Worm (Caenorhabditis elegans) whole organism, young adult: ENCODE measurements around the gene C23H4.6.

Source experiments
- C06A6.2 ChIP-seq: fragments of 200-800 bp; sonication (Bioruptor generic); conservative IDR thresholded peaks from 2 replicates; pipeline ENCODE4 v1.3.6; 2022; ENCODE audit warnings: missing genetic modification characterization, missing compliant biosample characterization
- C17E4.6 ChIP-seq: fragments of 200-800 bp; sonication (Bioruptor generic); IDR thresholded peaks from 2 replicates; pipeline ENCODE4 v1.3.6; 2022; ENCODE audit warnings: missing genetic modification reagents, missing genetic modification characterization, missing compliant biosample characterization
- D2030.7 ChIP-seq: fragments of 200-800 bp; sonication (Bioruptor generic); IDR thresholded peaks from 2 replicates; pipeline ENCODE4 v1.3.6; 2022; ENCODE audit warnings: missing genetic modification reagents, missing genetic modification characterization, missing compliant biosample characterization
- F22D6.2 ChIP-seq: sonication (generic microtip); optimal IDR thresholded peaks from 2 replicates; lab custom pipeline; 2016; ENCODE audit warnings: mild to moderate bottlenecking, missing genetic modification characterization, missing compliant biosample characterization
- F23B12.7 ChIP-seq: sonication (generic microtip); optimal IDR thresholded peaks from 2 replicates; lab custom pipeline; 2017; ENCODE audit warnings: missing genetic modification characterization, mild to moderate bottlenecking, missing compliant biosample characterization, antibody characterized with exemption, moderate library complexity; ENCODE audit not compliant: insufficient read depth
- F52B5.7 ChIP-seq: sonication (generic microtip); optimal IDR thresholded peaks from 2 replicates; lab custom pipeline; 2016; ENCODE audit warnings: mild to moderate bottlenecking, missing genetic modification characterization, missing compliant biosample characterization
- K12H6.12 ChIP-seq: fragments of 200-800 bp; sonication (Bioruptor generic); optimal IDR thresholded peaks from 2 replicates; lab custom pipeline; 2018; ENCODE audit warnings: mild to moderate bottlenecking, missing genetic modification characterization, missing compliant biosample characterization
- Y53F4B.3 ChIP-seq: fragments of 200-800 bp; sonication (Bioruptor generic); IDR thresholded peaks from 2 replicates; pipeline ENCODE4 v1.3.6; 2022; ENCODE audit warnings: missing genetic modification reagents, missing genetic modification characterization, missing compliant biosample characterization
- atf-7 ChIP-seq: sonication (generic microtip); optimal IDR thresholded peaks from 2 replicates; lab custom pipeline; 2017; ENCODE audit warnings: mild to moderate bottlenecking, missing genetic modification characterization, missing compliant biosample characterization
- attf-5 ChIP-seq: fragments of 200-800 bp; sonication (Bioruptor generic); optimal IDR thresholded peaks from 2 replicates; lab custom pipeline; 2018; ENCODE audit warnings: mild to moderate bottlenecking, missing genetic modification characterization, missing compliant biosample characterization
- bed-2 ChIP-seq: fragments of 200-800 bp; sonication (Bioruptor generic); IDR thresholded peaks from 2 replicates; pipeline ENCODE4 v1.3.6; 2022; ENCODE audit warnings: missing genetic modification reagents, missing genetic modification characterization, missing compliant biosample characterization
- cebp-1 ChIP-seq, 2 experiments: fragments of 200-800 bp in 1 of 2; sonication (Bioruptor generic) in 1 of 2; sonication (generic microtip) in 1 of 2; IDR thresholded peaks in 1 of 2; optimal IDR thresholded peaks in 1 of 2; 2 replicates each; pipeline versions ENCODE4 v1.3.6 to Lab custom; 2017 to 2022; ENCODE audit warnings: missing compliant biosample characterization in 2 of 2, missing genetic modification characterization in 2 of 2, mild to moderate bottlenecking in 1 of 2, missing genetic modification reagents in 1 of 2, moderate library complexity in 1 of 2
- chd-7 ChIP-seq: sonication (generic microtip); optimal IDR thresholded peaks from 2 replicates; lab custom pipeline; 2016; ENCODE audit warnings: mild to moderate bottlenecking, missing genetic modification characterization, moderate library complexity, missing compliant biosample characterization
- egrh-3 ChIP-seq: fragments of 200-800 bp; sonication (Bioruptor generic); IDR thresholded peaks from 2 replicates; pipeline ENCODE4 v1.3.6; 2022; ENCODE audit warnings: missing genetic modification reagents, missing genetic modification characterization, missing compliant biosample characterization
- ekl-4 ChIP-seq: fragments of 200-800 bp; sonication (Bioruptor generic); IDR thresholded peaks from 2 replicates; pipeline ENCODE4 v1.3.6; 2022; ENCODE audit warnings: missing genetic modification reagents, missing genetic modification characterization, missing compliant biosample characterization
- fkh-3 ChIP-seq: sonication (generic microtip); optimal IDR thresholded peaks from 2 replicates; lab custom pipeline; 2016; ENCODE audit warnings: mild to moderate bottlenecking, missing genetic modification characterization, missing compliant biosample characterization
- lag-1 ChIP-seq: fragments of 200-800 bp; sonication (Bioruptor generic); IDR thresholded peaks from 2 replicates; pipeline ENCODE4 v1.3.6; 2022; ENCODE audit warnings: missing genetic modification reagents, missing genetic modification characterization, missing compliant biosample characterization
- lin-35 ChIP-seq, 3 experiments: fragments of 150-350 bp in 2 of 3; sonication (generic microtip) in 1 of 3; optimal IDR thresholded peaks; 2 replicates each; lab custom pipeline; 2014 to 2018; ENCODE audit warnings: missing biosample characterization in 3 of 3, missing genetic modification characterization in 3 of 3, missing genetic modification reagents in 3 of 3
- lin-40 ChIP-seq: sonication (generic microtip); optimal IDR thresholded peaks from 2 replicates; lab custom pipeline; 2016; ENCODE audit warnings: missing genetic modification characterization, mild to moderate bottlenecking, missing compliant biosample characterization, missing genotype, missing genetic modification reagents
- lin-54 ChIP-seq: fragments of 200-800 bp; sonication (Bioruptor generic); optimal IDR thresholded peaks from 2 replicates; lab custom pipeline; 2018; ENCODE audit warnings: mild to moderate bottlenecking, missing genetic modification characterization, missing compliant biosample characterization
- madf-10 ChIP-seq: sonication (generic microtip); optimal IDR thresholded peaks from 2 replicates; lab custom pipeline; 2016; ENCODE audit warnings: mild to moderate bottlenecking, missing genetic modification characterization, missing compliant biosample characterization
- madf-3 ChIP-seq: fragments of 200-800 bp; sonication (Bioruptor generic); IDR thresholded peaks from 2 replicates; pipeline ENCODE4 v1.3.6; 2022; ENCODE audit warnings: missing genetic modification reagents, missing genetic modification characterization, missing compliant biosample characterization
- madf-6 ChIP-seq: fragments of 200-800 bp; sonication (Bioruptor generic); IDR thresholded peaks from 2 replicates; pipeline ENCODE4 v1.3.6; 2022; ENCODE audit warnings: missing genetic modification reagents, missing genetic modification characterization, missing compliant biosample characterization
- nfya-1 ChIP-seq: sonication (generic microtip); optimal IDR thresholded peaks from 2 replicates; lab custom pipeline; 2017; ENCODE audit warnings: antibody characterized with exemption, missing compliant biosample characterization, missing genetic modification characterization, borderline replicate concordance; ENCODE audit not compliant: insufficient read depth
- nhr-120 ChIP-seq: fragments of 200-800 bp; sonication (Bioruptor generic); IDR thresholded peaks from 2 replicates; pipeline ENCODE4 v1.3.6; 2022; ENCODE audit warnings: missing genetic modification characterization, missing compliant biosample characterization
- nhr-80 ChIP-seq: sonication (generic microtip); optimal IDR thresholded peaks from 2 replicates; lab custom pipeline; 2016; ENCODE audit warnings: missing genetic modification characterization, missing compliant biosample characterization
- rec-8 ChIP-seq, 2 experiments: sonication (generic microtip); optimal IDR thresholded peaks; 2 replicates each; lab custom pipeline; 2016; ENCODE audit warnings: mild to moderate bottlenecking in 2 of 2, missing genetic modification characterization in 2 of 2, missing genetic modification reagents in 2 of 2, missing genotype in 2 of 2, missing biosample characterization in 1 of 2, missing compliant biosample characterization in 1 of 2, moderate library complexity in 1 of 2
- snpc-4 ChIP-seq, 5 experiments: fragments of 150-350 bp in 1 of 5; sonication (generic microtip) in 4 of 5; optimal IDR thresholded peaks; 2 replicates each; lab custom pipeline; 2014 to 2018; ENCODE audit warnings: missing genetic modification characterization in 5 of 5, missing biosample characterization in 3 of 5, antibody characterized with exemption in 2 of 5, mild to moderate bottlenecking in 2 of 5, missing compliant biosample characterization in 2 of 5, missing genotype in 2 of 5, moderate library complexity in 2 of 5, missing genetic modification reagents in 1 of 5
- somi-1 ChIP-seq: fragments of 200-800 bp; sonication (Bioruptor generic); optimal IDR thresholded peaks from 2 replicates; lab custom pipeline; 2018; ENCODE audit warnings: mild to moderate bottlenecking, missing genetic modification characterization, missing compliant biosample characterization
- zim-3 ChIP-seq: sonication (generic microtip); optimal IDR thresholded peaks from 2 replicates; lab custom pipeline; 2017; ENCODE audit warnings: mild to moderate bottlenecking, missing genetic modification characterization, moderate library complexity, missing compliant biosample characterization
- ztf-22 ChIP-seq: fragments of 200-800 bp; sonication (Bioruptor generic); optimal IDR thresholded peaks from 2 replicates; lab custom pipeline; 2018; ENCODE audit warnings: mild to moderate bottlenecking, missing genetic modification characterization, moderate library complexity, missing compliant biosample characterization
- ztf-25 ChIP-seq: fragments of 200-800 bp; sonication (Bioruptor generic); IDR thresholded peaks from 2 replicates; pipeline ENCODE4 v1.3.6; 2022; ENCODE audit warnings: missing genetic modification reagents, missing genetic modification characterization, missing compliant biosample characterization
- ztf-28 ChIP-seq: fragments of 200-800 bp; sonication (Bioruptor generic); IDR thresholded peaks from 2 replicates; pipeline ENCODE4 v1.3.6; 2022; ENCODE audit warnings: missing genetic modification reagents, missing genetic modification characterization, missing compliant biosample characterization

C23H4.6 gene

DNA sequence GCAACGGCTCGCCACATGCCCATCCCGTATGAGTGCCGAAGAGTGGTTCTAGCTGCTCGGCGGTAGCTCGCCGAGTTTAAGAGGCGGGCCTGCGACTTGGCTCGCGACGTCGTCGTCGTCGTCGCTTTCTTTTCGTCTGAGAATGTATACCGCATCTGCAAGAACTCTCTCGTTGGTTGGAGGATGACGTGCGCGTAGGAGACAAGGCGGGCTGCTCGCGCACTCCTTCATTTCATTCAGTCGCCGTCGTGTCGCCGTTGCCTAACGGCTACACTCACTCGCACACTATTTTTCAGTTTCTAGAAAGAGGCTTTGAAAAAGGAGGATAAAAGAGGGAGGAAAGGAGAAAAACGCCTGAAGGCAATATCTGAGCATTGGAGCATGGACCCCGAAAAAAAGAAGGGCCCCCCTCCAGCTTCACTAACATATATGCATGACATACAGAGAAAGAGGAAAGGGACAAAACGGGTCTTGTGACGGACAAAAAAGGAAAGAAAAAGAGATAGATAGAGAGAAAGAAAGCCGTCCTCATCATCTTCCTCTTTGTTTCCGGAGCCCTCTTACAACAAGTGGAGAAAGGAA is 29.8 kb upstream of the C23H4.6 start:
- TF ChIP-seq attf-5 (GFP tag; lab: Kevin White, UChicago) (no peak), chd-7 (peak; percentile 34), F23B12.7 (tag; lab: Kevin White, UChicago) (no peak), ztf-22 (GFP tag; lab: Kevin White, UChicago) (no peak), lag-1 (GFP tag; lab: Robert Waterston, UW) (no peak), rec-8 (tag; optimal IDR thresholded peaks at IDR 0.05; lab: Kevin White, UChicago) (no peak), C17E4.6 (GFP tag; lab: Robert Waterston, UW) (no peak), ztf-28 (no peak), cebp-1 (GFP tag; IDR thresholded peaks at IDR 0.05; lab: Robert Waterston, UW) (no peak), cebp-1 (tag; optimal IDR thresholded peaks at IDR 0.05; lab: Kevin White, UChicago) (peak; percentile 59), lin-40 (tag; lab: Kevin White, UChicago) (peak; percentile 63), lin-54 (GFP tag; lab: Kevin White, UChicago) (no peak), ztf-25 (GFP tag; lab: Robert Waterston, UW) (no peak), atf-7 (peak; percentile 25), zim-3 (tag; lab: Kevin White, UChicago) (peak; percentile 16), somi-1 (GFP tag; lab: Kevin White, UChicago) (peak; percentile 54), egrh-3 (GFP tag; lab: Robert Waterston, UW) (peak; percentile 56; the same call in 1 of the 2 replicates), madf-3 (0 out of 2 replicates have a peak, but pooled peaks have one; percentile 4), madf-10 (tag; lab: Kevin White, UChicago) (peak; percentile 84), F52B5.7 (no peak), snpc-4 (GFP tag; optimal IDR thresholded peaks at IDR 0.05; lab: Kevin White, UChicago) (no peak), snpc-4 (tag; optimal IDR thresholded peaks at IDR 0.05; lab: Kevin White, UChicago) (peak in 1 of 4 experiments; percentile 22), bed-2 (GFP tag; lab: Robert Waterston, UW) (0 out of 2 replicates have a peak, but pooled peaks have one; percentile 6), K12H6.12 (tag; lab: Kevin White, UChicago) (peak; percentile 75), lin-35 (GFP tag; optimal IDR thresholded peaks at IDR 0.05; lab: Kevin White, UChicago) (peak in 1 of 3 experiments; percentile 40), D2030.7 (GFP tag; lab: Robert Waterston, UW) (no peak), nfya-1 (tag; lab: Kevin White, UChicago) (no peak)

- no peak for TF ChIP-seq madf-6 (GFP tag; lab: Robert Waterston, UW)
- no peak for TF ChIP-seq fkh-3
- no peak for TF ChIP-seq ekl-4 (GFP tag; lab: Robert Waterston, UW)
- no peak for TF ChIP-seq C06A6.2
- no peak for TF ChIP-seq Y53F4B.3 (GFP tag; lab: Robert Waterston, UW)
Measured at ce11 chrX:12207078-12207477, 28.3 kb upstream of the C23H4.6 start.

DNA sequence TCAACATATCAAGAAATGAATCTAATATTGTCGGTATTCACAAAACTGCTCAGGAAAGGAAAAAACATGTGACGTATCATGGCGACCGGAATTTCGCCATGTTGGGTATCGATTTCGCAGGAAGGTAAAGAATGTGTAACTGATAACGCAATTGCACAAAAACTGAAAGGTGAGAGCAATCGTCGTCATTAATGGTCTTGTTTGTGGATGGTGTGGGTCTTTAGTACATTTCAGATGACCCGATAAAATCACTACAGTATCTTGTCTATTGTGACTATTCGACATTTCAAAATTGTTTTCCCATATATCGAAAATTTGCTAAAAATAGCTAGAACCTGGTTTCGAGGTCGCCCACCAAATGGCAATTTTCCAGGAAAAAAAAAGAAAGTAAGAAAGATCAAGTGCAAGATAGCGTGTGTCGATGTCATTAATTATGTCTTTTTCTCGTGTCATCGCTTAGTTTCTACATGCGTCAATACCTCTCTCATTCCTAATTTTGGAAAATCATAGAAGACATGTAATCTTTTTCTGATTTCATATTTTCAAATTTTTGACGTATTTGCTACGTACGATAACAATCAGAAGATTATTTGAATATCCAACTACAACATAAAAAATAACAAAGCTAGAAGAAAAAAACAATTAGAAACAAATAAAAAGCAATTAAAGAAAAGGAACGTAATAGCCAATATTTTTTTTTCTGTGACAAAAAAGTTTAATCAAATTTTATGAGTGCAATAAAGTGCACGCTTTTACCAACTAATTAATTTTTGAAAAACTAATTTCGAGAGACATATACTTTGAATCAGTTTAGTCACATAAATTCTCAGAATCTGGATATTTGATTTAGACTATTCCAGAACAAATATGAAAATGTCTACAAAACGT is 25.0 kb upstream of the C23H4.6 start:
- no peak for TF ChIP-seq nhr-120 (GFP tag; lab: Robert Waterston, UW)
- no peak for TF ChIP-seq zim-3 (tag; lab: Kevin White, UChicago)
- TF ChIP-seq nhr-80 (tag; lab: Kevin White, UChicago) = peak; percentile 51
- no peak for TF ChIP-seq F22D6.2 (tag; lab: Kevin White, UChicago)
